Fruit fly (Drosophila melanogaster) whole organism, prepupa: ENCODE measurements around the gene CG42819.

Experiments used
- CG15336 ChIP-seq: fragments of 200-800 bp; sonication (Bioruptor generic); IDR thresholded peaks from 2 replicates; pipeline ENCODE4 v1.3.6; 2022; ENCODE audit warnings: missing biosample characterization, missing genetic modification characterization
- CG6854 ChIP-seq: fragments of 200-800 bp; sonication (Bioruptor generic); optimal IDR thresholded peaks from 2 replicates; lab custom pipeline; 2017; ENCODE audit warnings: missing biosample characterization, mild to moderate bottlenecking, missing genetic modification characterization
- pdm3 ChIP-seq: fragments of 200-800 bp; sonication (Bioruptor generic); optimal IDR thresholded peaks from 3 replicates; lab custom pipeline; 2016; ENCODE audit warnings: missing biosample characterization, missing genetic modification characterization

dm6 chr2L:8432130-8432529 lies 43.0 kb upstream of the CG42819 start:
- no peak for TF ChIP-seq pdm3 (GFP tag; lab: Kevin White, UChicago)
- TF ChIP-seq CG6854 (GFP tag; lab: Kevin White, UChicago): no peak
- no peak for TF ChIP-seq CG15336 (GFP tag; lab: Robert Waterston, UW)
